Worm (Caenorhabditis elegans) whole organism, midembryonic: ENCODE results near the gene tomm-7.

Experiments
- flt-1 ChIP-seq: fragments of 200-800 bp; sonication (Bioruptor generic); IDR thresholded peaks from 2 replicates; pipeline ENCODE4 v1.3.6; 2022; ENCODE audit warnings: missing genetic modification characterization, missing compliant biosample characterization
- klf-2 ChIP-seq: fragments of 200-800 bp; sonication (Bioruptor generic); conservative IDR thresholded peaks from 2 replicates; pipeline ENCODE4 v1.3.6; 2022; ENCODE audit warnings: missing genetic modification reagents, missing genetic modification characterization, missing compliant biosample characterization
- ref-1 ChIP-seq: fragments of 200-800 bp; sonication (Bioruptor generic); conservative IDR thresholded peaks from 2 replicates; pipeline ENCODE4 v1.3.6; 2022; ENCODE audit warnings: missing genetic modification reagents, missing genetic modification characterization, missing compliant biosample characterization
- tab-1 ChIP-seq: fragments of 200-800 bp; sonication (Bioruptor generic); IDR thresholded peaks from 2 replicates; pipeline ENCODE4 v1.3.6; 2022; ENCODE audit warnings: missing genetic modification characterization, missing compliant biosample characterization

DNA sequence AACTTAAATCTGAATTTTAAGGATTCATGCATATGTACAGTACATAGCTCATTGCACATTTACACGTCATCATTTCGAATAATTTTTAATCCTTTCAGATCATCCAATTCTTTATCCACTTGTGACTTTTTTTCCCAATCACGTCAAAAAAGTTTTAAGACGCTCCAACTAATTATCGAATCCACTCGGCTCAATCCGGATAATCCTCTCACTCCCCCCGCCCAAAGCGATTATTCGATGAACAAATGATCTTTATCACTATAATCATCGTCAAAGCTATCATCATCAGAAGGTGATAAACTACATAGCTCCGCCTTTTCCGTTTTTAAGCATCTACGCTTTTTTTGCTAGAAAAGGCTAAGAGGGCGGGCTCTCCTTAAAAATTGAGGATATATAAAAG, 21.8 kb upstream of the tomm-7 start:
- TF ChIP-seq flt-1 (no peak), tab-1 (GFP tag; lab: Robert Waterston, UW) (no peak), ref-1 (GFP tag; lab: Robert Waterston, UW) (no peak), klf-2 (GFP tag; lab: Robert Waterston, UW) (no peak)
